Worm (Caenorhabditis elegans) whole organism, L3 larva: ENCODE data around the gene dhs-23.

Experiments used
- egl-27 ChIP-seq: sonication (generic microtip); optimal IDR thresholded peaks from 4 replicates; lab custom pipeline; 2017; ENCODE audit warnings: missing biosample characterization, missing genetic modification reagents, missing genetic modification characterization
- nhr-12 ChIP-seq: fragments of 150-350 bp; optimal IDR thresholded peaks from 2 replicates; lab custom pipeline; 2014; ENCODE audit warnings: missing biosample characterization, missing genetic modification characterization
- skn-1 ChIP-seq: fragments of 150-350 bp; optimal IDR thresholded peaks from 2 replicates; lab custom pipeline; 2014; ENCODE audit warnings: missing biosample characterization, missing genetic modification characterization

- TF ChIP-seq egl-27 (tag; lab: Kevin White, UChicago) (no peak), nhr-12 (no peak), skn-1 (tag; lab: Kevin White, UChicago) (no peak)
Measured at ce11 chrV:15406928-15407327, 25.9 kb downstream of the dhs-23 start, which contains the start of gene srh-257.
